Fruit fly (Drosophila melanogaster) whole organism, embryonic: Measurements from ENCODE around the gene CG14915.

Source experiments
- Ada2b ChIP-seq: fragments of 200-800 bp; sonication (Bioruptor generic); IDR thresholded peaks from 2 replicates; pipeline ENCODE4 v1.3.6; 2022; ENCODE audit warnings: missing biosample characterization, missing genetic modification characterization
- Atf3 ChIP-seq: fragments of 200-800 bp; sonication (Bioruptor generic); optimal IDR thresholded peaks from 3 replicates; lab custom pipeline; 2016; ENCODE audit warnings: missing biosample characterization, missing genetic modification characterization
- B-H1 ChIP-seq: fragments of 200-800 bp; sonication (Bioruptor generic); IDR thresholded peaks from 3 replicates; pipeline ENCODE4 v1.3.6; 2022; ENCODE audit warnings: missing biosample characterization, missing genetic modification characterization
- Blimp-1 ChIP-seq: fragments of 200-800 bp; sonication (Bioruptor generic); optimal IDR thresholded peaks from 3 replicates; lab custom pipeline; 2018; ENCODE audit warnings: missing biosample characterization, missing genetic modification characterization, mild to moderate bottlenecking, moderate library complexity, missing genetic modification reagents
- CG10462 ChIP-seq: fragments of 200-800 bp; sonication (Bioruptor generic); optimal IDR thresholded peaks from 2 replicates; lab custom pipeline; 2016; ENCODE audit warnings: missing biosample characterization, missing genetic modification characterization
- CG10959 ChIP-seq: fragments of 200-800 bp; sonication (Bioruptor generic); IDR thresholded peaks from 2 replicates; pipeline ENCODE4 v1.3.6; 2022; ENCODE audit warnings: missing biosample characterization, missing genetic modification characterization
- CG10979 ChIP-seq: fragments of 200-800 bp; sonication (Bioruptor generic); optimal IDR thresholded peaks from 2 replicates; lab custom pipeline; 2018; ENCODE audit warnings: missing biosample characterization, mild to moderate bottlenecking, missing genetic modification characterization, moderate library complexity
- CG13296 ChIP-seq: fragments of 200-800 bp; sonication (Bioruptor generic); optimal IDR thresholded peaks from 3 replicates; lab custom pipeline; 2018; ENCODE audit warnings: missing biosample characterization, mild to moderate bottlenecking, missing genetic modification characterization
- CG17328 ChIP-seq: fragments of 200-800 bp; sonication (Bioruptor generic); IDR thresholded peaks from 2 replicates; pipeline ENCODE4 v1.3.6; 2022; ENCODE audit warnings: missing biosample characterization, missing genetic modification characterization
- CG18764 ChIP-seq: fragments of 200-800 bp; sonication (Bioruptor generic); optimal IDR thresholded peaks from 3 replicates; lab custom pipeline; 2016; ENCODE audit warnings: missing biosample characterization, missing genetic modification characterization
- CG32772 ChIP-seq: fragments of 200-800 bp; sonication (Bioruptor generic); IDR thresholded peaks from 2 replicates; pipeline ENCODE4 v1.3.6; 2022; ENCODE audit warnings: missing biosample characterization, missing genetic modification characterization
- CG42726 ChIP-seq: fragments of 200-800 bp; sonication (Bioruptor generic); IDR thresholded peaks from 2 replicates; pipeline ENCODE4 v1.3.6; 2022; ENCODE audit warnings: missing biosample characterization, missing genetic modification characterization; ENCODE audit not compliant: partially characterized antibody
- CG4404 ChIP-seq: fragments of 200-800 bp; sonication (Bioruptor generic); IDR thresholded peaks from 2 replicates; pipeline ENCODE4 v1.3.6; 2022; ENCODE audit warnings: missing biosample characterization, missing genetic modification characterization
- CG7271 ChIP-seq: fragments of 200-800 bp; sonication (Bioruptor generic); optimal IDR thresholded peaks from 2 replicates; lab custom pipeline; 2018; ENCODE audit warnings: missing biosample characterization, mild to moderate bottlenecking, missing genetic modification characterization, moderate library complexity
- CG7357 ChIP-seq: fragments of 200-800 bp; sonication (Bioruptor generic); IDR thresholded peaks from 3 replicates; pipeline ENCODE4 v1.3.6; 2022; ENCODE audit warnings: missing biosample characterization, missing genetic modification characterization
- CG8089 ChIP-seq: fragments of 200-800 bp; sonication (Bioruptor generic); optimal IDR thresholded peaks from 3 replicates; lab custom pipeline; 2016; ENCODE audit warnings: missing biosample characterization, missing genetic modification characterization
- CoRest ChIP-seq: fragments of 200-800 bp; sonication (Bioruptor generic); optimal IDR thresholded peaks from 3 replicates; lab custom pipeline; 2018; ENCODE audit warnings: missing biosample characterization, mild to moderate bottlenecking, missing genetic modification characterization, moderate library complexity
- Doc2 ChIP-seq: fragments of 200-800 bp; sonication (Bioruptor generic); IDR thresholded peaks from 2 replicates; pipeline ENCODE4 v1.3.6; 2022; ENCODE audit warnings: missing biosample characterization, missing genetic modification characterization
- Fer3 ChIP-seq: fragments of 200-800 bp; sonication (Bioruptor generic); optimal IDR thresholded peaks from 2 replicates; lab custom pipeline; 2018; ENCODE audit warnings: missing biosample characterization, mild to moderate bottlenecking, missing genetic modification characterization, moderate library complexity
- Hr3 ChIP-seq: fragments of 200-800 bp; sonication (Bioruptor generic); optimal IDR thresholded peaks from 3 replicates; lab custom pipeline; 2016; ENCODE audit warnings: missing biosample characterization, missing genetic modification characterization
- Hr78 ChIP-seq, 2 experiments: fragments of 200-800 bp in 1 of 2; fragments of >200 bp in 1 of 2; sonication (Bioruptor generic) in 1 of 2; optimal IDR thresholded peaks; 2 replicates each; lab custom pipeline; 2017 to 2019; ENCODE audit warnings: missing biosample characterization in 2 of 2, missing genetic modification characterization in 2 of 2, mild to moderate bottlenecking in 1 of 2, moderate library complexity in 1 of 2
- MBD-R2 ChIP-seq: fragments of 200-800 bp; sonication (Bioruptor generic); IDR thresholded peaks from 2 replicates; pipeline ENCODE4 v1.3.6; 2022; ENCODE audit warnings: missing biosample characterization, missing genetic modification characterization
- Mad ChIP-seq: fragments of 200-800 bp; sonication (Bioruptor generic); optimal IDR thresholded peaks from 2 replicates; lab custom pipeline; 2016; ENCODE audit warnings: missing biosample characterization, missing genetic modification characterization
- Mes4 ChIP-seq: fragments of 200-800 bp; sonication (Bioruptor generic); optimal IDR thresholded peaks from 2 replicates; lab custom pipeline; 2016; ENCODE audit warnings: missing biosample characterization, missing genetic modification characterization
- Nf-YA ChIP-seq: fragments of 200-800 bp; sonication (Bioruptor generic); IDR thresholded peaks from 2 replicates; pipeline ENCODE4 v1.3.6; 2022; ENCODE audit warnings: missing biosample characterization, missing genetic modification characterization
- PHDP ChIP-seq: fragments of 200-800 bp; sonication (Bioruptor generic); optimal IDR thresholded peaks from 3 replicates; lab custom pipeline; 2018; ENCODE audit warnings: missing biosample characterization, mild to moderate bottlenecking, missing genetic modification characterization, moderate library complexity
- Poxn ChIP-seq: fragments of 200-800 bp; sonication (Bioruptor generic); IDR thresholded peaks from 2 replicates; pipeline ENCODE4 v1.3.6; 2022; ENCODE audit warnings: missing biosample characterization, missing genetic modification characterization
- Scr ChIP-seq: fragments of 200-800 bp; sonication (Bioruptor generic); IDR thresholded peaks from 2 replicates; pipeline ENCODE4 v1.3.6; 2022; ENCODE audit warnings: missing biosample characterization, missing genetic modification characterization; ENCODE audit not compliant: partially characterized antibody
- Sry-β ChIP-seq: fragments of 200-800 bp; sonication (Bioruptor generic); optimal IDR thresholded peaks from 2 replicates; lab custom pipeline; 2018; ENCODE audit warnings: missing biosample characterization, mild to moderate bottlenecking, missing genetic modification characterization, moderate library complexity
- Xbp1 ChIP-seq: fragments of 200-800 bp; sonication (Bioruptor generic); optimal IDR thresholded peaks from 3 replicates; lab custom pipeline; 2016; ENCODE audit warnings: missing biosample characterization, mild to moderate bottlenecking, missing genetic modification characterization
- abd-A ChIP-seq: fragments of 200-800 bp; sonication (Bioruptor generic); optimal IDR thresholded peaks from 3 replicates; lab custom pipeline; 2019; ENCODE audit warnings: missing biosample characterization, mild to moderate bottlenecking, missing genetic modification characterization, moderate library complexity
- aop ChIP-seq: fragments of 200-800 bp; sonication (Bioruptor generic); IDR thresholded peaks from 2 replicates; pipeline ENCODE4 v1.3.6; 2022; ENCODE audit warnings: missing biosample characterization, missing genetic modification characterization
- ase ChIP-seq: fragments of 200-800 bp; sonication (Bioruptor generic); IDR thresholded peaks from 3 replicates; pipeline ENCODE4 v1.3.6; 2022; ENCODE audit warnings: missing biosample characterization, missing genetic modification characterization
- bbx ChIP-seq: fragments of 200-800 bp; sonication (Bioruptor generic); IDR thresholded peaks from 2 replicates; pipeline ENCODE4 v1.3.6; 2022; ENCODE audit warnings: missing biosample characterization, missing genetic modification characterization; ENCODE audit not compliant: partially characterized antibody
- chm ChIP-seq: fragments of 200-800 bp; sonication (Bioruptor generic); IDR thresholded peaks from 2 replicates; pipeline ENCODE4 v1.3.6; 2022; ENCODE audit warnings: missing biosample characterization, missing genetic modification characterization
- crol ChIP-seq: fragments of 200-800 bp; sonication (Bioruptor generic); IDR thresholded peaks from 2 replicates; pipeline ENCODE4 v1.3.6; 2022; ENCODE audit warnings: missing biosample characterization, missing genetic modification characterization
- dimm ChIP-seq: fragments of 200-800 bp; sonication (Bioruptor generic); IDR thresholded peaks from 2 replicates; pipeline ENCODE4 v1.3.6; 2022; ENCODE audit warnings: missing biosample characterization, missing genetic modification characterization
- dm ChIP-seq: fragments of 200-800 bp; sonication (Bioruptor generic); optimal IDR thresholded peaks from 3 replicates; lab custom pipeline; 2016; ENCODE audit warnings: missing biosample characterization, missing genetic modification characterization
- dmrt99B ChIP-seq: fragments of 200-800 bp; sonication (Bioruptor generic); optimal IDR thresholded peaks from 2 replicates; lab custom pipeline; 2018; ENCODE audit warnings: missing biosample characterization, mild to moderate bottlenecking, missing genetic modification characterization, moderate library complexity
- gcm2 ChIP-seq: fragments of 200-800 bp; sonication (Bioruptor generic); optimal IDR thresholded peaks from 2 replicates; lab custom pipeline; 2016; ENCODE audit warnings: missing biosample characterization, missing genetic modification characterization
- grn ChIP-seq: fragments of 200-800 bp; sonication (Bioruptor generic); optimal IDR thresholded peaks from 3 replicates; lab custom pipeline; 2017; ENCODE audit warnings: missing biosample characterization, missing genetic modification characterization
- hb ChIP-seq: fragments of 200-800 bp; sonication (Bioruptor generic); IDR thresholded peaks from 3 replicates; pipeline ENCODE4 v1.3.6; 2022; ENCODE audit warnings: missing biosample characterization, missing genetic modification characterization; ENCODE audit not compliant: partially characterized antibody
- ind ChIP-seq: fragments of 200-800 bp; sonication (Bioruptor generic); optimal IDR thresholded peaks from 3 replicates; lab custom pipeline; 2016; ENCODE audit warnings: missing biosample characterization, missing genetic modification characterization
- lbe ChIP-seq: fragments of 200-800 bp; sonication (Bioruptor generic); optimal IDR thresholded peaks from 2 replicates; lab custom pipeline; 2016; ENCODE audit warnings: missing biosample characterization, mild to moderate bottlenecking, missing genetic modification characterization
- pb ChIP-seq: fragments of 200-800 bp; sonication (Bioruptor generic); optimal IDR thresholded peaks from 3 replicates; lab custom pipeline; 2016; ENCODE audit warnings: missing biosample characterization, missing genetic modification characterization
- pita ChIP-seq: fragments of 200-800 bp; sonication (Bioruptor generic); optimal IDR thresholded peaks from 2 replicates; lab custom pipeline; 2017; ENCODE audit warnings: missing biosample characterization, mild to moderate bottlenecking, missing genetic modification characterization
- psq ChIP-seq: fragments of 200-800 bp; sonication (Bioruptor generic); optimal IDR thresholded peaks from 2 replicates; lab custom pipeline; 2017; ENCODE audit warnings: missing biosample characterization, missing genetic modification characterization
- run ChIP-seq: fragments of 200-800 bp; sonication (Bioruptor generic); optimal IDR thresholded peaks from 3 replicates; lab custom pipeline; 2018; ENCODE audit warnings: missing biosample characterization, mild to moderate bottlenecking, missing genetic modification characterization
- so ChIP-seq: fragments of 200-800 bp; sonication (Bioruptor generic); IDR thresholded peaks from 3 replicates; pipeline ENCODE4 v1.3.6; 2022; ENCODE audit warnings: missing biosample characterization, missing genetic modification characterization
- sqz ChIP-seq: fragments of 200-800 bp; sonication (Bioruptor generic); optimal IDR thresholded peaks from 3 replicates; lab custom pipeline; 2018; ENCODE audit warnings: missing biosample characterization, mild to moderate bottlenecking, missing genetic modification characterization
- ssp ChIP-seq: fragments of 200-800 bp; sonication (Bioruptor generic); IDR thresholded peaks from 2 replicates; pipeline ENCODE4 v1.3.6; 2022; ENCODE audit warnings: missing biosample characterization, missing genetic modification characterization
- wdn ChIP-seq: fragments of 200-800 bp; sonication (Bioruptor generic); IDR thresholded peaks from 2 replicates; pipeline ENCODE4 v1.3.6; 2022; ENCODE audit warnings: missing biosample characterization, missing genetic modification characterization

Gene CG14915

dm6 chr2L:11091111-11091510 is 20.3 kb downstream of the CG14915 start, which contains the start of gene Wdr59 (continued):
- TF ChIP-seq wdn (GFP tag; lab: Robert Waterston, UW), result no peak
- no peak for TF ChIP-seq CG7357 (GFP tag; lab: Robert Waterston, UW)
- no peak for TF ChIP-seq so (GFP tag; lab: Robert Waterston, UW)
- TF ChIP-seq ind (GFP tag; lab: Kevin White, UChicago), result peak; percentile 52
- TF ChIP-seq hb, result no peak
- no peak for TF ChIP-seq CG10959 (GFP tag; lab: Robert Waterston, UW)
- TF ChIP-seq Atf3 (GFP tag; lab: Kevin White, UChicago), result no peak
- TF ChIP-seq Nf-YA (GFP tag; lab: Robert Waterston, UW), result no peak
- no peak for TF ChIP-seq aop (GFP tag; lab: Robert Waterston, UW)
- no peak for TF ChIP-seq psq (GFP tag; lab: Kevin White, UChicago)
- TF ChIP-seq Xbp1 (GFP tag; lab: Kevin White, UChicago), result peak; percentile 59
- no peak for TF ChIP-seq pb (GFP tag; lab: Kevin White, UChicago)
- TF ChIP-seq crol, result no peak
- no peak for TF ChIP-seq chm (GFP tag; lab: Robert Waterston, UW)
- TF ChIP-seq run, result no peak
- no peak for TF ChIP-seq dimm (GFP tag; lab: Robert Waterston, UW)
- no peak for TF ChIP-seq CG10462 (GFP tag; lab: Kevin White, UChicago)
- TF ChIP-seq Scr (GFP tag; lab: Robert Waterston, UW), result peak; percentile 81
- no peak for TF ChIP-seq CG8089
- peak; percentile 53 for TF ChIP-seq Hr3 (GFP tag; lab: Kevin White, UChicago)
- 0 out of 2 replicates have a peak, but pooled peaks have one; percentile 13 for TF ChIP-seq ssp
- TF ChIP-seq Blimp-1 (GFP tag; lab: Kevin White, UChicago), result no peak
- TF ChIP-seq dmrt99B (tag; lab: Kevin White, UChicago), result no peak
- peak; percentile 22 for TF ChIP-seq Mad
- no peak for TF ChIP-seq Fer3
- TF ChIP-seq CG10979 (tag; lab: Kevin White, UChicago), result peak; percentile 32
- no peak for TF ChIP-seq Doc2 (GFP tag; lab: Robert Waterston, UW)
- TF ChIP-seq gcm2, result no peak
- TF ChIP-seq sqz (GFP tag; lab: Kevin White, UChicago), result no peak
- TF ChIP-seq B-H1 (GFP tag; lab: Robert Waterston, UW), result no peak
- TF ChIP-seq Ada2b (GFP tag; lab: Robert Waterston, UW), result no peak
- peak; percentile 19 for TF ChIP-seq CG18764 (GFP tag; lab: Kevin White, UChicago)
- no peak for TF ChIP-seq CG42726 (GFP tag; lab: Robert Waterston, UW)
- peak; percentile 49; the same call in 1 of the 2 replicates for TF ChIP-seq MBD-R2 (GFP tag; lab: Robert Waterston, UW)
- no peak for TF ChIP-seq CG4404 (GFP tag; lab: Robert Waterston, UW)
- no peak for TF ChIP-seq lbe
- no peak for TF ChIP-seq Mes4
- TF ChIP-seq dm, result no peak
- TF ChIP-seq Hr78 (GFP tag; optimal IDR thresholded peaks at IDR 0.05; lab: Kevin White, UChicago), result no peak
- TF ChIP-seq pita, result no peak
- TF ChIP-seq CG13296 (GFP tag; lab: Kevin White, UChicago), result no peak
- TF ChIP-seq PHDP, result no peak
- no peak for TF ChIP-seq grn (GFP tag; lab: Kevin White, UChicago)
- no peak for TF ChIP-seq abd-A (tag; lab: Kevin White, UChicago)
- peak; percentile 65 for TF ChIP-seq bbx
- TF ChIP-seq Sry-β, result peak; percentile 99
- TF ChIP-seq CG17328 (GFP tag; lab: Robert Waterston, UW), result no peak
- TF ChIP-seq Poxn (GFP tag; lab: Robert Waterston, UW), result no peak
- no peak for TF ChIP-seq CG7271
- TF ChIP-seq CG32772 (GFP tag; lab: Robert Waterston, UW), result peak; percentile 31; the same call in 1 of the 2 replicates
- TF ChIP-seq ase (GFP tag; lab: Robert Waterston, UW), result no peak
- peak; percentile 67 for TF ChIP-seq CoRest (tag; lab: Kevin White, UChicago)
